Fruit fly (Drosophila melanogaster): Measurements from ENCODE around the gene CG13258.
A peak's percentile ranks its signal among the peaks of the same experiment; 100 is the strongest.

Gene CG13258

dm6 chr2L:16282077-16282471 lies 10.8 kb downstream of the CG13258 start:
- TF ChIP-seq rgr (GFP tag; optimal IDR thresholded peaks at IDR 0.05) (peak; percentile 26), Jra (GFP tag; optimal IDR thresholded peaks at IDR 0.05) (no peak), pan (optimal IDR thresholded peaks at IDR 0.05) (no peak), CrebA (GFP tag; optimal IDR thresholded peaks at IDR 0.05; ENCODE audit: borderline replicate concordance) (no peak), jim (GFP tag; optimal IDR thresholded peaks at IDR 0.05) (no peak), foxo (GFP tag; optimal IDR thresholded peaks at IDR 0.05) (no peak), Myc (optimal IDR thresholded peaks at IDR 0.05) (no peak), dmrt93B (GFP tag; optimal IDR thresholded peaks at IDR 0.05) (no peak), CG9705 (GFP tag; optimal IDR thresholded peaks at IDR 0.05) (peak; percentile 10), HLH106 (tag; optimal IDR thresholded peaks at IDR 0.05) (peak; percentile 23), Dif (GFP tag; optimal IDR thresholded peaks at IDR 0.05; ENCODE audit: partially characterized antibody) (no peak), psq (GFP tag; optimal IDR thresholded peaks at IDR 0.05) (peak; percentile 4), Vsx2 (GFP tag; optimal IDR thresholded peaks at IDR 0.05; ENCODE audit: partially characterized antibody) (no peak), ey (GFP tag; optimal IDR thresholded peaks at IDR 0.05) (no peak), CG32264 (GFP tag; optimal IDR thresholded peaks at IDR 0.05) (no peak), Hr83 (GFP tag; optimal IDR thresholded peaks at IDR 0.05; ENCODE audit: poor library complexity, severe bottlenecking) (peak; percentile 74)

dm6 chr2L:16281419-16282076 lies 11.3 kb downstream of the CG13258 start:
- TF ChIP-seq Rel (GFP tag; optimal IDR thresholded peaks at IDR 0.05) (no peak), Rel (tag; optimal IDR thresholded peaks at IDR 0.05) (no peak), N (GFP tag; optimal IDR thresholded peaks at IDR 0.05) (no peak), brk (GFP tag; optimal IDR thresholded peaks at IDR 0.05) (no peak), Hr83 (GFP tag; optimal IDR thresholded peaks at IDR 0.05; ENCODE audit: poor library complexity, severe bottlenecking) (no peak), sv (GFP tag; optimal IDR thresholded peaks at IDR 0.05) (no peak), GATAd (GFP tag; optimal IDR thresholded peaks at IDR 0.05) (no peak), dl (GFP tag; optimal IDR thresholded peaks at IDR 0.05; ENCODE audit: insufficient read depth in 1 of 2, partially characterized antibody in 2 of 2) (no peak), OdsH (GFP tag; optimal IDR thresholded peaks at IDR 0.05) (peak; percentile 17), jim (GFP tag; optimal IDR thresholded peaks at IDR 0.05) (no peak), tai (GFP tag; optimal IDR thresholded peaks at IDR 0.05) (no peak), lola (GFP tag; optimal IDR thresholded peaks at IDR 0.05) (no peak), Dif (GFP tag; optimal IDR thresholded peaks at IDR 0.05; ENCODE audit: partially characterized antibody) (no peak), Jra (GFP tag; optimal IDR thresholded peaks at IDR 0.05) (no peak), dmrt93B (GFP tag; optimal IDR thresholded peaks at IDR 0.05) (no peak), CG32264 (GFP tag; optimal IDR thresholded peaks at IDR 0.05) (no peak), Abd-B (GFP tag; optimal IDR thresholded peaks at IDR 0.05) (no peak), CG9705 (GFP tag; optimal IDR thresholded peaks at IDR 0.05) (no peak), Sp1 (GFP tag; optimal IDR thresholded peaks at IDR 0.05) (peak; percentile 25), HLH106 (tag; optimal IDR thresholded peaks at IDR 0.05) (peak; percentile 22), Hnf4 (GFP tag; optimal IDR thresholded peaks at IDR 0.05) (no peak), Myc (optimal IDR thresholded peaks at IDR 0.05) (no peak), woc (GFP tag; optimal IDR thresholded peaks at IDR 0.05) (peak; percentile 55), usp (GFP tag; optimal IDR thresholded peaks at IDR 0.05) (no peak), Hr78 (GFP tag; optimal IDR thresholded peaks at IDR 0.05) (no peak), rgr (GFP tag; optimal IDR thresholded peaks at IDR 0.05) (no peak), Vsx2 (GFP tag; optimal IDR thresholded peaks at IDR 0.05; ENCODE audit: partially characterized antibody) (no peak), br (GFP tag; optimal IDR thresholded peaks at IDR 0.05) (no peak), Dfd (GFP tag; optimal IDR thresholded peaks at IDR 0.05) (no peak), sage (GFP tag; optimal IDR thresholded peaks at IDR 0.05) (no peak), dsf (GFP tag; optimal IDR thresholded peaks at IDR 0.05; ENCODE audit: borderline replicate concordance) (no peak), fru (GFP tag; optimal IDR thresholded peaks at IDR 0.05) (peak; percentile 45), pan (optimal IDR thresholded peaks at IDR 0.05) (no peak), foxo (GFP tag; optimal IDR thresholded peaks at IDR 0.05) (peak in 1 of 2 experiments; percentile 50), CrebA (GFP tag; optimal IDR thresholded peaks at IDR 0.05; ENCODE audit: borderline replicate concordance) (no peak), psq (GFP tag; optimal IDR thresholded peaks at IDR 0.05) (peak; percentile 16), ey (GFP tag; optimal IDR thresholded peaks at IDR 0.05) (peak; percentile 24), Mio (GFP tag; optimal IDR thresholded peaks at IDR 0.05) (no peak), h (GFP tag; optimal IDR thresholded peaks at IDR 0.05) (peak; percentile 28)
